Fruit fly (Drosophila melanogaster) whole organism, embryonic: ENCODE results near the gene Cyp28d2.

Experiments used
- Bdp1 ChIP-seq: fragments of 200-800 bp; sonication (Bioruptor generic); optimal IDR thresholded peaks from 3 replicates; lab custom pipeline; 2016; ENCODE audit warnings: missing biosample characterization, missing genetic modification characterization
- CG10274 ChIP-seq: fragments of 200-800 bp; sonication (Bioruptor generic); optimal IDR thresholded peaks from 3 replicates; lab custom pipeline; 2017; ENCODE audit warnings: missing biosample characterization, mild to moderate bottlenecking, missing genetic modification characterization
- CG12104 ChIP-seq: fragments of 200-800 bp; sonication (Bioruptor generic); optimal IDR thresholded peaks from 3 replicates; lab custom pipeline; 2016; ENCODE audit warnings: missing biosample characterization, missing genetic modification characterization
- CG12744 ChIP-seq: fragments of 200-800 bp; sonication (Bioruptor generic); optimal IDR thresholded peaks from 2 replicates; lab custom pipeline; 2016; ENCODE audit warnings: missing biosample characterization, missing genetic modification characterization
- CG14050 ChIP-seq: fragments of 200-800 bp; sonication (Bioruptor generic); IDR thresholded peaks from 3 replicates; pipeline ENCODE4 v1.3.6; 2022; ENCODE audit warnings: missing biosample characterization, missing genetic modification characterization
- CG14710 ChIP-seq: fragments of 200-800 bp; sonication (Bioruptor generic); optimal IDR thresholded peaks from 3 replicates; lab custom pipeline; 2019; ENCODE audit warnings: missing biosample characterization, mild to moderate bottlenecking, missing genetic modification characterization, moderate library complexity
- CG1529 ChIP-seq: fragments of 200-800 bp; sonication (Bioruptor generic); optimal IDR thresholded peaks from 3 replicates; lab custom pipeline; 2018; ENCODE audit warnings: missing biosample characterization, missing genetic modification characterization
- CG15479 ChIP-seq: fragments of 200-800 bp; sonication (Bioruptor generic); optimal IDR thresholded peaks from 3 replicates; lab custom pipeline; 2019; ENCODE audit warnings: missing biosample characterization, mild to moderate bottlenecking, missing genetic modification characterization, moderate library complexity
- CG1832 ChIP-seq: fragments of 200-800 bp; sonication (Bioruptor generic); optimal IDR thresholded peaks from 2 replicates; lab custom pipeline; 2017; ENCODE audit warnings: missing biosample characterization, mild to moderate bottlenecking, missing genetic modification characterization, inconsistent platforms
- CG18619 ChIP-seq: fragments of 200-800 bp; sonication (Bioruptor generic); optimal IDR thresholded peaks from 3 replicates; lab custom pipeline; 2017; ENCODE audit warnings: missing biosample characterization, mild to moderate bottlenecking, missing genetic modification characterization
- CG2116 ChIP-seq: fragments of 200-800 bp; sonication (Bioruptor generic); optimal IDR thresholded peaks from 3 replicates; lab custom pipeline; 2018; ENCODE audit warnings: missing biosample characterization, mild to moderate bottlenecking, missing genetic modification characterization
- CG3065 ChIP-seq: fragments of 200-800 bp; sonication (Bioruptor generic); optimal IDR thresholded peaks from 2 replicates; lab custom pipeline; 2016; ENCODE audit warnings: missing biosample characterization, missing genetic modification characterization
- CG32772 ChIP-seq: fragments of 200-800 bp; sonication (Bioruptor generic); IDR thresholded peaks from 2 replicates; pipeline ENCODE4 v1.3.6; 2022; ENCODE audit warnings: missing biosample characterization, missing genetic modification characterization
- CG34422 ChIP-seq: fragments of 200-800 bp; sonication (Bioruptor generic); IDR thresholded peaks from 3 replicates; pipeline ENCODE4 v1.3.6; 2022; ENCODE audit warnings: missing biosample characterization, missing genetic modification characterization
- CG4854 ChIP-seq: fragments of 200-800 bp; sonication (Bioruptor generic); optimal IDR thresholded peaks from 2 replicates; lab custom pipeline; 2016; ENCODE audit warnings: missing biosample characterization, missing genetic modification characterization, inconsistent platforms
- CG6813 ChIP-seq: fragments of 200-800 bp; sonication (Bioruptor generic); optimal IDR thresholded peaks from 2 replicates; lab custom pipeline; 2017; ENCODE audit warnings: missing biosample characterization, missing genetic modification characterization, mild to moderate bottlenecking, moderate library complexity, missing genetic modification reagents
- CG8478 ChIP-seq: fragments of >200 bp; optimal IDR thresholded peaks from 2 replicates; lab custom pipeline; 2018
- CG8924 ChIP-seq: fragments of 200-800 bp; optimal IDR thresholded peaks from 3 replicates; lab custom pipeline; 2019; ENCODE audit warnings: missing biosample characterization, mild to moderate bottlenecking, missing genetic modification characterization, moderate library complexity
- CG9876 ChIP-seq: fragments of 200-800 bp; sonication (Bioruptor generic); optimal IDR thresholded peaks from 2 replicates; lab custom pipeline; 2016; ENCODE audit warnings: missing biosample characterization, missing genetic modification characterization
- CG9932 ChIP-seq: fragments of 200-800 bp; sonication (Bioruptor generic); IDR thresholded peaks from 2 replicates; pipeline ENCODE4 v1.3.6; 2022; ENCODE audit warnings: missing biosample characterization, missing genetic modification characterization
- Deaf1 ChIP-seq: fragments of 200-800 bp; optimal IDR thresholded peaks from 3 replicates; lab custom pipeline; 2019; ENCODE audit warnings: missing biosample characterization, mild to moderate bottlenecking, missing genetic modification characterization, moderate library complexity
- Eip74EF ChIP-seq, 2 experiments: fragments of 200-800 bp in 1 of 2; fragments of >200 bp in 1 of 2; sonication (Bioruptor generic) in 1 of 2; optimal IDR thresholded peaks; 2 replicates each; lab custom pipeline; 2017 to 2019; ENCODE audit warnings: missing biosample characterization in 2 of 2, missing genetic modification characterization in 2 of 2, mild to moderate bottlenecking in 1 of 2, moderate library complexity in 1 of 2
- Ets97D ChIP-seq: fragments of 200-800 bp; sonication (Bioruptor generic); optimal IDR thresholded peaks from 3 replicates; lab custom pipeline; 2016; ENCODE audit warnings: missing biosample characterization, missing genetic modification characterization
- H15 ChIP-seq: fragments of 200-800 bp; sonication (Bioruptor generic); IDR thresholded peaks from 3 replicates; pipeline ENCODE4 v1.3.6; 2022; ENCODE audit warnings: missing biosample characterization, missing genetic modification characterization
- H2.0 ChIP-seq: fragments of 200-800 bp; sonication (Bioruptor generic); IDR thresholded peaks from 2 replicates; pipeline ENCODE4 v1.3.6; 2022; ENCODE audit warnings: missing biosample characterization, missing genetic modification characterization
- Hey ChIP-seq: fragments of 200-800 bp; sonication (Bioruptor generic); optimal IDR thresholded peaks from 3 replicates; lab custom pipeline; 2018; ENCODE audit warnings: missing biosample characterization, mild to moderate bottlenecking, missing genetic modification characterization
- NC2α ChIP-seq: fragments of 200-800 bp; sonication (Bioruptor generic); optimal IDR thresholded peaks from 2 replicates; lab custom pipeline; 2016; ENCODE audit warnings: missing biosample characterization, missing genetic modification characterization
- Neu2 ChIP-seq: fragments of 200-800 bp; sonication (Bioruptor generic); optimal IDR thresholded peaks from 3 replicates; lab custom pipeline; 2016; ENCODE audit warnings: missing biosample characterization, missing genetic modification characterization, borderline replicate concordance
- Nf-YC ChIP-seq: fragments of 200-800 bp; optimal IDR thresholded peaks from 3 replicates; lab custom pipeline; 2019; ENCODE audit warnings: missing biosample characterization, mild to moderate bottlenecking, missing genetic modification characterization, moderate library complexity
- NfI ChIP-seq: fragments of 200-800 bp; sonication (Bioruptor generic); optimal IDR thresholded peaks from 3 replicates; lab custom pipeline; 2018; ENCODE audit warnings: missing biosample characterization, mild to moderate bottlenecking, missing genetic modification characterization, moderate library complexity
- Pdp1 ChIP-seq, 2 experiments: fragments of 200-800 bp; sonication (Bioruptor generic); optimal IDR thresholded peaks; 3 replicates each; lab custom pipeline; 2016; ENCODE audit warnings: missing biosample characterization in 2 of 2, missing genetic modification characterization in 2 of 2, mild to moderate bottlenecking in 1 of 2, moderate library complexity in 1 of 2
- Vsx1 ChIP-seq: fragments of 200-800 bp; sonication (Bioruptor generic); optimal IDR thresholded peaks from 2 replicates; lab custom pipeline; 2017; ENCODE audit warnings: missing biosample characterization, mild to moderate bottlenecking, missing genetic modification characterization, missing genetic modification reagents
- Xbp1 ChIP-seq: fragments of 200-800 bp; sonication (Bioruptor generic); optimal IDR thresholded peaks from 3 replicates; lab custom pipeline; 2016; ENCODE audit warnings: missing biosample characterization, mild to moderate bottlenecking, missing genetic modification characterization
- bigmax ChIP-seq: fragments of 200-800 bp; sonication (Bioruptor generic); optimal IDR thresholded peaks from 2 replicates; lab custom pipeline; 2018; ENCODE audit warnings: missing biosample characterization, mild to moderate bottlenecking, missing genetic modification characterization
- cad ChIP-seq: fragments of >200 bp; optimal IDR thresholded peaks from 2 replicates; lab custom pipeline; 2017; ENCODE audit warnings: missing biosample characterization, missing genetic modification characterization
- cas ChIP-seq: fragments of 200-800 bp; sonication (Bioruptor generic); IDR thresholded peaks from 2 replicates; pipeline ENCODE4 v1.3.6; 2022; ENCODE audit warnings: missing biosample characterization, missing genetic modification characterization
- caup ChIP-seq: fragments of 200-800 bp; sonication (Bioruptor generic); optimal IDR thresholded peaks from 3 replicates; lab custom pipeline; 2017; ENCODE audit warnings: missing biosample characterization, mild to moderate bottlenecking, missing genetic modification characterization, moderate library complexity; ENCODE audit not compliant: severe bottlenecking
- corto ChIP-seq: fragments of 200-800 bp; sonication (Bioruptor generic); optimal IDR thresholded peaks from 2 replicates; lab custom pipeline; 2016; ENCODE audit warnings: missing biosample characterization, mild to moderate bottlenecking, missing genetic modification characterization, moderate library complexity
- crc ChIP-seq: fragments of 200-800 bp; sonication (Bioruptor generic); optimal IDR thresholded peaks from 2 replicates; lab custom pipeline; 2016; ENCODE audit warnings: missing biosample characterization, missing genetic modification characterization
- crol ChIP-seq: fragments of 200-800 bp; sonication (Bioruptor generic); IDR thresholded peaks from 2 replicates; pipeline ENCODE4 v1.3.6; 2022; ENCODE audit warnings: missing biosample characterization, missing genetic modification characterization
- ems ChIP-seq: fragments of 200-800 bp; sonication (Bioruptor generic); optimal IDR thresholded peaks from 3 replicates; lab custom pipeline; 2016; ENCODE audit warnings: missing biosample characterization, missing genetic modification characterization
- jing ChIP-seq: fragments of 200-800 bp; sonication (Bioruptor generic); optimal IDR thresholded peaks from 2 replicates; lab custom pipeline; 2018; ENCODE audit warnings: missing biosample characterization, mild to moderate bottlenecking, missing genetic modification characterization
- klu ChIP-seq: fragments of 200-800 bp; sonication (Bioruptor generic); IDR thresholded peaks from 2 replicates; pipeline ENCODE4 v1.3.6; 2022; ENCODE audit warnings: missing biosample characterization, missing genetic modification characterization
- lbe ChIP-seq: fragments of 200-800 bp; sonication (Bioruptor generic); optimal IDR thresholded peaks from 2 replicates; lab custom pipeline; 2016; ENCODE audit warnings: missing biosample characterization, mild to moderate bottlenecking, missing genetic modification characterization
- maf-S ChIP-seq: fragments of 200-800 bp; sonication (Bioruptor generic); optimal IDR thresholded peaks from 2 replicates; lab custom pipeline; 2016; ENCODE audit warnings: missing biosample characterization, missing genetic modification characterization
- otp ChIP-seq: fragments of 200-800 bp; sonication (Bioruptor generic); IDR thresholded peaks from 3 replicates; pipeline ENCODE4, ENCODE4 v1.3.6; 2022; ENCODE audit warnings: missing biosample characterization, missing genetic modification characterization
- pan ChIP-seq, 4 experiments: fragments of >200 bp in 3 of 4; fragments of 200-800 bp in 1 of 4; sonication (Bioruptor generic) in 1 of 4; optimal IDR thresholded peaks in 3 of 4; IDR thresholded peaks in 1 of 4; 2 replicates each; pipeline versions ENCODE4 v1.3.6 to Lab custom; 2017 to 2022; ENCODE audit warnings: missing biosample characterization in 2 of 4, missing genetic modification characterization in 2 of 4, mixed read lengths in 1 of 4
- slbo ChIP-seq: fragments of 200-800 bp; sonication (Bioruptor generic); IDR thresholded peaks from 2 replicates; pipeline ENCODE4 v1.3.6; 2022; ENCODE audit warnings: missing biosample characterization, missing genetic modification characterization
- sob ChIP-seq: fragments of 200-800 bp; sonication (Bioruptor generic); IDR thresholded peaks from 2 replicates; pipeline ENCODE4 v1.3.6; 2022; ENCODE audit warnings: missing biosample characterization, missing genetic modification characterization
- twi ChIP-seq: fragments of 200-800 bp; optimal IDR thresholded peaks from 2 replicates; lab custom pipeline; 2019; ENCODE audit warnings: missing biosample characterization, mild to moderate bottlenecking, missing genetic modification characterization, moderate library complexity

Cyp28d2 gene

DNA sequence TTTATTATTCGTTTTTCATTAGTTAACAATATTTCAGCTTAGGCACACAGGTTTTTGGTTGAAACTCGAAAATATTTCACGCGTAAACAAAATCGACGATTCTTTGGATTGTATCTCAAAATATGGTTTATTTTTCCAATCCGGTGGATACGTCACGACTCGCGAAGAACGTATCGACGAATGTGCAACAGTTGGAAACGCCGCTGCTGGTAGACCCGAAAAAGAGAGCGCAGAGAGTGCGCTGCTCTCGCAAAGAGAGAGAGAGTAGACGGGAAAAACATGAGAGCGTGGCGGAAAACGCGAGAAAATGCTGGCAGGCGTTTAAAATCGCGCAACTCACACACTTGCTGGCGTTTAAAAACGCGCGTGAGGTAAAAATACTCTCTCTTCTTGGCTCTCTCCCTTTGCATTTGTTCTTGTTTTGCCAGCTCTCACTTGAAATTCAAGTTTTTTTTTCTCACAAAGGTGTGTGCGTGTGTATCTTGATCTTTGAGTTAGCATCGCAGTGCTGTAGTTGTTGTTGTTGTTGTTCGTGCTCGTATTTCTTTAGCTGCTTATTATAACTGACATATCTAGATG lies 30.2 kb downstream of the Cyp28d2 start:
- TF ChIP-seq CG6813 = no peak
- no peak for TF ChIP-seq Xbp1
- TF ChIP-seq CG34422 (GFP tag; lab: Robert Waterston, UW) = peak; percentile 36; the same call in 1 of the 3 replicates
- TF ChIP-seq cad (GFP tag; lab: Kevin White, UChicago) = peak; percentile 11
- no peak for TF ChIP-seq Hey (tag; lab: Kevin White, UChicago)
- no peak for TF ChIP-seq H15
- no peak for TF ChIP-seq maf-S
- TF ChIP-seq caup (GFP tag; lab: Kevin White, UChicago) = peak; percentile 8
- TF ChIP-seq Bdp1 (GFP tag; lab: Kevin White, UChicago) = no peak
- TF ChIP-seq CG10274 (GFP tag; lab: Kevin White, UChicago) = no peak
- peak; percentile 39 for TF ChIP-seq corto (GFP tag; lab: Kevin White, UChicago)
- no peak for TF ChIP-seq NC2α (GFP tag; lab: Kevin White, UChicago)
- no peak for TF ChIP-seq CG14050 (GFP tag; lab: Robert Waterston, UW)
- TF ChIP-seq CG1832 (GFP tag; lab: Kevin White, UChicago) = no peak
- TF ChIP-seq CG1529 (GFP tag; lab: Kevin White, UChicago) = no peak
- no peak for TF ChIP-seq slbo (GFP tag; lab: Robert Waterston, UW)
- TF ChIP-seq CG8478 (lab: Kevin White, UChicago) = no peak
- TF ChIP-seq bigmax (GFP tag; lab: Kevin White, UChicago) = no peak
- peak in 1 of 2 experiments; percentile 18 for TF ChIP-seq Pdp1 (GFP tag; optimal IDR thresholded peaks at IDR 0.05; lab: Kevin White, UChicago)
- no peak for TF ChIP-seq klu
- peak; percentile 17 for TF ChIP-seq CG8924 (tag; lab: Kevin White, UChicago)
- no peak for TF ChIP-seq CG18619 (GFP tag; lab: Kevin White, UChicago)
- peak; percentile 32; the same call in 1 of the 2 replicates for TF ChIP-seq CG32772 (GFP tag; lab: Robert Waterston, UW)
- no peak for TF ChIP-seq crol (GFP tag; lab: Robert Waterston, UW)
- no peak for TF ChIP-seq crc (GFP tag; lab: Kevin White, UChicago)
- TF ChIP-seq CG9932 = no peak
- TF ChIP-seq twi (tag; lab: Kevin White, UChicago) = no peak
- peak; percentile 11 for TF ChIP-seq ems (GFP tag; lab: Kevin White, UChicago)
- TF ChIP-seq cas (GFP tag; lab: Robert Waterston, UW) = no peak
- TF ChIP-seq CG15479 (GFP tag; lab: Kevin White, UChicago) = peak; percentile 87
- TF ChIP-seq CG14710 = no peak
- no peak for TF ChIP-seq jing (GFP tag; lab: Kevin White, UChicago)
- no peak for TF ChIP-seq CG12104
- TF ChIP-seq H2.0 (GFP tag; lab: Robert Waterston, UW) = no peak
- TF ChIP-seq sob (GFP tag; lab: Robert Waterston, UW) = peak; percentile 32; the same call in 1 of the 2 replicates
- peak in 1 of 2 experiments; percentile 23 for TF ChIP-seq Eip74EF (GFP tag; optimal IDR thresholded peaks at IDR 0.05; lab: Kevin White, UChicago)
- TF ChIP-seq CG4854 (GFP tag; lab: Kevin White, UChicago) = no peak
- TF ChIP-seq Vsx1 = no peak
- TF ChIP-seq lbe = peak; percentile 75
- no peak for TF ChIP-seq otp (GFP tag; lab: Robert Waterston, UW)
- TF ChIP-seq Nf-YC (tag; lab: Kevin White, UChicago) = no peak
- no peak for TF ChIP-seq Ets97D (GFP tag; lab: Kevin White, UChicago)
- TF ChIP-seq CG2116 (GFP tag; lab: Kevin White, UChicago) = no peak
- no peak for TF ChIP-seq pan (optimal IDR thresholded peaks at IDR 0.05; lab: Kevin White, UChicago)
- no peak for TF ChIP-seq pan (GFP tag; optimal IDR thresholded peaks at IDR 0.05 in 1 of 2, IDR thresholded peaks at IDR 0.05 in 1 of 2)
- no peak for TF ChIP-seq NfI
- TF ChIP-seq CG9876 (GFP tag; lab: Kevin White, UChicago) = no peak
- no peak for TF ChIP-seq Neu2 (GFP tag; lab: Kevin White, UChicago)
- TF ChIP-seq CG3065 (GFP tag; lab: Kevin White, UChicago) = no peak
- TF ChIP-seq CG12744 (GFP tag; lab: Kevin White, UChicago) = no peak
- peak; percentile 33 for TF ChIP-seq Deaf1 (tag; lab: Kevin White, UChicago)
